Fruit fly (Drosophila melanogaster) whole organism, wandering third instar larva: Measurements from ENCODE around the gene CG5149.

Experiments
- CG9705 ChIP-seq: fragments of 200-800 bp; sonication (Bioruptor generic); optimal IDR thresholded peaks from 2 replicates; lab custom pipeline; 2018; ENCODE audit warnings: missing biosample characterization, mild to moderate bottlenecking, missing genetic modification characterization
- Dfd ChIP-seq: fragments of >200 bp; optimal IDR thresholded peaks from 2 replicates; lab custom pipeline; 2017; ENCODE audit warnings: missing biosample characterization, missing genetic modification characterization
- Dif ChIP-seq: fragments of 200-275, 200-300 bp; sonication (Bioruptor generic); optimal IDR thresholded peaks from 2 replicates; lab custom pipeline; 2018; ENCODE audit warnings: missing biosample characterization, missing genetic modification characterization; ENCODE audit not compliant: partially characterized antibody
- Hr78 ChIP-seq: fragments of >200 bp; optimal IDR thresholded peaks from 2 replicates; lab custom pipeline; 2017; ENCODE audit warnings: missing biosample characterization, missing genetic modification characterization
- Hr83 ChIP-seq: fragments of 200-300 bp; sonication (Bioruptor generic); optimal IDR thresholded peaks from 2 replicates; lab custom pipeline; 2016; ENCODE audit warnings: missing biosample characterization, mild to moderate bottlenecking, missing genetic modification characterization, moderate library complexity; ENCODE audit not compliant: poor library complexity, severe bottlenecking
- Myc ChIP-seq: fragments of >200 bp; optimal IDR thresholded peaks from 2 replicates; lab custom pipeline; 2017
- OdsH ChIP-seq: fragments of 200-800 bp; sonication (Bioruptor generic); optimal IDR thresholded peaks from 2 replicates; lab custom pipeline; 2016; ENCODE audit warnings: missing biosample characterization, mild to moderate bottlenecking, missing genetic modification characterization
- Vsx2 ChIP-seq: fragments of 200-300, 225-300 bp; sonication (Bioruptor generic); optimal IDR thresholded peaks from 2 replicates; lab custom pipeline; 2018; ENCODE audit warnings: missing biosample characterization, missing genetic modification characterization; ENCODE audit not compliant: partially characterized antibody
- br ChIP-seq: fragments of 200-800 bp; sonication (Bioruptor generic); optimal IDR thresholded peaks from 2 replicates; lab custom pipeline; 2016; ENCODE audit warnings: missing biosample characterization, missing genetic modification characterization
- lola ChIP-seq: fragments of >200 bp; optimal IDR thresholded peaks from 2 replicates; lab custom pipeline; 2017; ENCODE audit warnings: missing biosample characterization, missing genetic modification characterization
- pan ChIP-seq: fragments of >200 bp; optimal IDR thresholded peaks from 2 replicates; lab custom pipeline; 2017
- psq ChIP-seq: fragments of 200-800 bp; sonication (Bioruptor generic); optimal IDR thresholded peaks from 3 replicates; lab custom pipeline; 2017; ENCODE audit warnings: missing biosample characterization, mild to moderate bottlenecking, missing genetic modification characterization, moderate library complexity
- usp ChIP-seq: fragments of >200 bp; optimal IDR thresholded peaks from 2 replicates; lab custom pipeline; 2017; ENCODE audit warnings: missing biosample characterization, missing genetic modification characterization

DNA sequence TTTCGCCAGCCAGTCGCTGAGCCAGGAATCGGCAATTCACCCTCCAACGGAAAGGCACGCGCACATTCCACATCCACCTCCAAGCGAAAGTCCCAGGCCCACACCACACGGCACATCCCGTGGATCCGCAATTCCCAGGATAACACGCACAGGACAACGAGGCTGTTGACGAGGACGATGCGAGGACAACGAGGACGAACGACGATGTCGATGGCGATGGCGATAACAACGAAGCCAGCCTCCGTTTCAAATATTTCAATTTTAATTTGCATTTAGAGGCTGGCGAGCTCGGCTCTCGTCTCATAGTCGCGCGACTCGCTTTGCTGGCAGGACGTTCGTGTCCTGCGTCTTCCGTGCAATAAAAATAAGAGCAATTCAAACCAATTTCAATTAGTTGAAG, 25.0 kb downstream of the CG5149 start, which contains the start of gene Wnt10:
- TF ChIP-seq Hr83 (no peak), psq (GFP tag; lab: Kevin White, UChicago) (no peak), Dfd (GFP tag; lab: Kevin White, UChicago) (no peak), Myc (lab: Kevin White, UChicago) (no peak), br (GFP tag; lab: Kevin White, UChicago) (no peak), lola (GFP tag; lab: Kevin White, UChicago) (no peak), OdsH (GFP tag; lab: Kevin White, UChicago) (no peak), usp (GFP tag; lab: Kevin White, UChicago) (no peak), CG9705 (no peak), pan (no peak), Vsx2 (GFP tag; lab: Kevin White, UChicago) (no peak), Hr78 (GFP tag; lab: Kevin White, UChicago) (no peak), Dif (GFP tag; lab: Kevin White, UChicago) (no peak)
